Worm (Caenorhabditis elegans) whole organism, L3 larva: Measurements from ENCODE around the gene Y47D3A.31.

Source experiments
- R02D3.7 ChIP-seq: fragments of 150-350 bp; optimal IDR thresholded peaks from 2 replicates; lab custom pipeline; 2014; ENCODE audit warnings: missing biosample characterization, missing genetic modification characterization
- ZK546.5 ChIP-seq: sonication (generic microtip); optimal IDR thresholded peaks from 2 replicates; lab custom pipeline; 2017; ENCODE audit warnings: missing biosample characterization, missing genetic modification characterization
- aly-2 ChIP-seq: fragments of 150-350 bp; optimal IDR thresholded peaks from 2 replicates; lab custom pipeline; 2014; ENCODE audit warnings: missing biosample characterization, missing genetic modification characterization
- ceh-16 ChIP-seq: sonication (generic microtip); optimal IDR thresholded peaks from 2 replicates; lab custom pipeline; 2017; ENCODE audit warnings: missing biosample characterization, missing genetic modification characterization
- ceh-28 ChIP-seq: fragments of 150-350 bp; optimal IDR thresholded peaks from 2 replicates; lab custom pipeline; 2014; ENCODE audit warnings: missing biosample characterization, missing genetic modification reagents, missing genetic modification characterization
- ceh-82 ChIP-seq: fragments of 150-350 bp; optimal IDR thresholded peaks from 2 replicates; lab custom pipeline; 2014; ENCODE audit warnings: missing biosample characterization, missing genetic modification characterization
- ceh-9 ChIP-seq: sonication (generic microtip); optimal IDR thresholded peaks from 2 replicates; lab custom pipeline; 2018; ENCODE audit warnings: missing biosample characterization, missing genetic modification characterization
- daf-12 ChIP-seq: fragments of 150-350 bp; optimal IDR thresholded peaks from 2 replicates; lab custom pipeline; 2014; ENCODE audit warnings: missing biosample characterization, missing genetic modification reagents, missing genetic modification characterization
- egl-27 ChIP-seq: sonication (generic microtip); optimal IDR thresholded peaks from 4 replicates; lab custom pipeline; 2017; ENCODE audit warnings: missing biosample characterization, missing genetic modification reagents, missing genetic modification characterization
- egl-5 ChIP-seq: fragments of 150-350 bp; optimal IDR thresholded peaks from 2 replicates; lab custom pipeline; 2017; ENCODE audit warnings: missing biosample characterization, missing genetic modification reagents, missing genetic modification characterization, inconsistent platforms
- elt-2 ChIP-seq: sonication (generic microtip); optimal IDR thresholded peaks from 2 replicates; lab custom pipeline; 2016; ENCODE audit warnings: missing genetic modification reagents, mild to moderate bottlenecking, missing genetic modification characterization, missing compliant biosample characterization
- elt-3 ChIP-seq, 3 experiments: fragments of 150-350 bp in 1 of 3; sonication (generic microtip) in 2 of 3; optimal IDR thresholded peaks; 2 replicates in 2 of 3; 4 replicates in 1 of 3; lab custom pipeline; 2014 to 2017; ENCODE audit warnings: missing biosample characterization in 3 of 3, missing genetic modification characterization in 3 of 3
- jun-1 ChIP-seq: fragments of 150-350 bp; optimal IDR thresholded peaks from 2 replicates; lab custom pipeline; 2014; ENCODE audit warnings: missing biosample characterization, missing genetic modification reagents, missing genetic modification characterization
- lin-15B ChIP-seq: fragments of 150-350 bp; optimal IDR thresholded peaks from 2 replicates; lab custom pipeline; 2014; ENCODE audit warnings: missing biosample characterization, missing genetic modification characterization
- lsy-12 ChIP-seq: sonication (generic microtip); optimal IDR thresholded peaks from 2 replicates; lab custom pipeline; 2016; ENCODE audit warnings: mild to moderate bottlenecking, missing genetic modification characterization, missing compliant biosample characterization
- mdl-1 ChIP-seq: fragments of 150-350 bp; optimal IDR thresholded peaks from 2 replicates; lab custom pipeline; 2014; ENCODE audit warnings: missing biosample characterization, missing genetic modification characterization
- mml-1 ChIP-seq: fragments of 150-350 bp; sonication (generic microtip); optimal IDR thresholded peaks from 3 replicates; lab custom pipeline; 2014; ENCODE audit warnings: missing biosample characterization, missing genetic modification characterization
- nfya-1 ChIP-seq: sonication (generic microtip); optimal IDR thresholded peaks from 2 replicates; lab custom pipeline; 2017; ENCODE audit warnings: missing genetic modification characterization, mild to moderate bottlenecking, missing compliant biosample characterization, antibody characterized with exemption, moderate library complexity; ENCODE audit not compliant: insufficient read depth
- nhr-11 ChIP-seq: fragments of 150-350 bp; optimal IDR thresholded peaks from 2 replicates; lab custom pipeline; 2014; ENCODE audit warnings: missing biosample characterization, missing genetic modification characterization
- nhr-23 ChIP-seq: fragments of 150-350 bp; optimal IDR thresholded peaks from 2 replicates; lab custom pipeline; 2014; ENCODE audit warnings: missing biosample characterization, missing genetic modification reagents, missing genetic modification characterization
- nhr-237 ChIP-seq: fragments of 150-350 bp; optimal IDR thresholded peaks from 2 replicates; lab custom pipeline; 2014; ENCODE audit warnings: missing biosample characterization, missing genetic modification characterization
- nhr-28 ChIP-seq: fragments of 150-350 bp; optimal IDR thresholded peaks from 2 replicates; lab custom pipeline; 2014; ENCODE audit warnings: missing biosample characterization, missing genetic modification characterization
- nhr-43 ChIP-seq: sonication (generic microtip); optimal IDR thresholded peaks from 2 replicates; lab custom pipeline; 2016; ENCODE audit warnings: mild to moderate bottlenecking, missing genetic modification characterization, missing compliant biosample characterization; ENCODE audit not compliant: poor library complexity, severe bottlenecking
- nhr-67 ChIP-seq: fragments of 150-350 bp; optimal IDR thresholded peaks from 2 replicates; lab custom pipeline; 2014; ENCODE audit warnings: missing biosample characterization, missing genetic modification characterization
- nhr-76 ChIP-seq: fragments of 150-350 bp; sonication (generic microtip); optimal IDR thresholded peaks from 5 replicates; lab custom pipeline; 2014; ENCODE audit warnings: missing biosample characterization, missing genetic modification characterization
- nhr-77 ChIP-seq: fragments of 150-350 bp; optimal IDR thresholded peaks from 2 replicates; lab custom pipeline; 2014; ENCODE audit warnings: missing biosample characterization, missing genetic modification characterization
- pha-4 ChIP-seq: fragments of 150-350 bp; optimal IDR thresholded peaks from 2 replicates; lab custom pipeline; 2014; ENCODE audit warnings: missing biosample characterization, missing genetic modification reagents, missing genetic modification characterization
- sea-2 ChIP-seq: fragments of 150-350 bp; sonication (generic microtip); optimal IDR thresholded peaks from 4 replicates; lab custom pipeline; 2014; ENCODE audit warnings: missing biosample characterization, missing genetic modification reagents, missing genetic modification characterization
- snpc-4 ChIP-seq: fragments of 150-350 bp; optimal IDR thresholded peaks from 2 replicates; lab custom pipeline; 2014; ENCODE audit warnings: missing biosample characterization, missing genetic modification characterization
- tbx-2 ChIP-seq: sonication (generic microtip); optimal IDR thresholded peaks from 2 replicates; lab custom pipeline; 2016; ENCODE audit warnings: mild to moderate bottlenecking, missing genetic modification characterization, missing compliant biosample characterization
- unc-39 ChIP-seq: sonication (generic microtip); optimal IDR thresholded peaks from 4 replicates; lab custom pipeline; 2017; ENCODE audit warnings: missing biosample characterization, missing genetic modification characterization
- unc-62 ChIP-seq: fragments of 150-350 bp; sonication (generic microtip); optimal IDR thresholded peaks from 4 replicates; lab custom pipeline; 2014; ENCODE audit warnings: missing biosample characterization, missing genetic modification reagents, missing genetic modification characterization
- zag-1 ChIP-seq: fragments of 150-350 bp; optimal IDR thresholded peaks from 2 replicates; lab custom pipeline; 2014; ENCODE audit warnings: missing biosample characterization, missing genetic modification characterization
- ztf-11 ChIP-seq: fragments of 150-350 bp; optimal IDR thresholded peaks from 2 replicates; lab custom pipeline; 2014; ENCODE audit warnings: missing biosample characterization, missing genetic modification characterization

The Y47D3A.31 gene

ce11 chrIII:11175642-11176217 is 18.7 kb upstream of the Y47D3A.31 start:
- TF ChIP-seq ceh-28 (tag; lab: Kevin White, UChicago) (no peak), elt-2 (tag; lab: Kevin White, UChicago) (no peak), nhr-67 (tag; lab: Kevin White, UChicago) (no peak), ceh-9 (tag; lab: Kevin White, UChicago) (no peak), ceh-82 (no peak), unc-39 (no peak), pha-4 (tag; lab: Kevin White, UChicago) (no peak), nhr-77 (tag; lab: Kevin White, UChicago) (no peak), zag-1 (tag; lab: Kevin White, UChicago) (no peak), unc-62 (GFP tag; lab: Kevin White, UChicago) (no peak), mdl-1 (tag; lab: Kevin White, UChicago) (no peak), sea-2 (GFP tag; lab: Kevin White, UChicago) (no peak), egl-27 (tag; lab: Kevin White, UChicago) (no peak), nhr-43 (tag; lab: Kevin White, UChicago) (no peak)
- TF ChIP-seq, all 47 proteins: peak for 0

ce11 chrIII:11172232-11172713 is 15.3 kb upstream of the Y47D3A.31 start:
- TF ChIP-seq nhr-11 (no peak), nhr-237 (tag; lab: Kevin White, UChicago) (no peak), ztf-11 (tag; lab: Kevin White, UChicago) (no peak), nfya-1 (no peak), mml-1 (tag; lab: Kevin White, UChicago) (no peak), ceh-28 (tag; lab: Kevin White, UChicago) (peak; percentile 91)

ce11 chrIII:11170509-11170908 is 13.5 kb upstream of the Y47D3A.31 start:
- TF ChIP-seq ZK546.5 (tag; lab: Kevin White, UChicago) = no peak
- TF ChIP-seq elt-3 (tag; optimal IDR thresholded peaks at IDR 0.05; lab: Kevin White, UChicago) = no peak
- no peak for TF ChIP-seq tbx-2 (tag; lab: Kevin White, UChicago)
- no peak for TF ChIP-seq egl-5
- no peak for TF ChIP-seq daf-12 (tag; lab: Kevin White, UChicago)
- no peak for TF ChIP-seq mml-1 (tag; lab: Kevin White, UChicago)
- no peak for TF ChIP-seq ceh-16 (tag; lab: Kevin White, UChicago)
- no peak for TF ChIP-seq ceh-82
- TF ChIP-seq zag-1 (tag; lab: Kevin White, UChicago) = no peak
- no peak for TF ChIP-seq elt-2 (tag; lab: Kevin White, UChicago)
- no peak for TF ChIP-seq snpc-4 (tag; lab: Kevin White, UChicago)
- TF ChIP-seq lin-15B (tag; lab: Kevin White, UChicago) = no peak
- no peak for TF ChIP-seq jun-1
- TF ChIP-seq ceh-28 (tag; lab: Kevin White, UChicago) = no peak
- no peak for TF ChIP-seq nhr-76 (tag; lab: Kevin White, UChicago)
- TF ChIP-seq ceh-9 (tag; lab: Kevin White, UChicago) = no peak
- TF ChIP-seq R02D3.7 (tag; lab: Kevin White, UChicago) = no peak
- TF ChIP-seq unc-62 (GFP tag; lab: Kevin White, UChicago) = no peak

- TF ChIP-seq ceh-82 = no peak
- TF ChIP-seq ztf-11 (tag; lab: Kevin White, UChicago) = no peak
- TF ChIP-seq nhr-23 (tag; lab: Kevin White, UChicago) = no peak
- TF ChIP-seq pha-4 (tag; lab: Kevin White, UChicago) = no peak
- no peak for TF ChIP-seq nhr-28 (tag; lab: Kevin White, UChicago)
- TF ChIP-seq unc-39 = no peak
- TF ChIP-seq unc-62 (GFP tag; lab: Kevin White, UChicago) = no peak
- TF ChIP-seq jun-1 = no peak
- TF ChIP-seq aly-2 (tag; lab: Kevin White, UChicago) = no peak
- no peak for TF ChIP-seq ceh-28 (tag; lab: Kevin White, UChicago)
- TF ChIP-seq elt-2 (tag; lab: Kevin White, UChicago) = no peak
- TF ChIP-seq egl-27 (tag; lab: Kevin White, UChicago) = no peak
- no peak for TF ChIP-seq egl-5
- TF ChIP-seq nhr-77 (tag; lab: Kevin White, UChicago) = no peak
- no peak for TF ChIP-seq lsy-12 (tag; lab: Kevin White, UChicago)
- TF ChIP-seq ceh-16 (tag; lab: Kevin White, UChicago) = no peak
Observed at ce11 chrIII:11169680-11170079, 12.7 kb upstream of the Y47D3A.31 start.
